Worm (Caenorhabditis elegans) whole organism, young adult: ENCODE data around the gene M02H5.8.

ENCODE experiments used
- B0261.1 ChIP-seq: sonication (generic microtip); optimal IDR thresholded peaks from 2 replicates; lab custom pipeline; 2016; ENCODE audit warnings: mild to moderate bottlenecking, missing genetic modification characterization, moderate library complexity, missing compliant biosample characterization
- F10E7.11 ChIP-seq: sonication (generic microtip); optimal IDR thresholded peaks from 2 replicates; lab custom pipeline; 2017; ENCODE audit warnings: mild to moderate bottlenecking, missing genetic modification characterization, moderate library complexity, missing compliant biosample characterization

ce11 chrV:489320-489719, 39.5 kb downstream of the M02H5.8 start, which contains the start of gene nhr-106:
- TF ChIP-seq B0261.1 (no peak), F10E7.11 (tag; lab: Kevin White, UChicago) (no peak)
